Fruit fly (Drosophila melanogaster) whole organism, embryonic: ENCODE data around the gene CG5013.
A peak's percentile ranks its signal among the peaks of the same experiment; 100 is the strongest.

Experiments
- CG10147 ChIP-seq: fragments of 200-800 bp; sonication (Bioruptor generic); optimal IDR thresholded peaks from 2 replicates; lab custom pipeline; 2019; ENCODE audit warnings: missing biosample characterization, mild to moderate bottlenecking, missing genetic modification characterization, moderate library complexity
- CG11398 ChIP-seq: fragments of 200-800 bp; sonication (Bioruptor generic); optimal IDR thresholded peaks from 2 replicates; lab custom pipeline; 2016; ENCODE audit warnings: missing biosample characterization, missing genetic modification characterization
- CG12071 ChIP-seq: fragments of 200-800 bp; sonication (Bioruptor generic); optimal IDR thresholded peaks from 3 replicates; lab custom pipeline; 2018; ENCODE audit warnings: missing biosample characterization, mild to moderate bottlenecking, missing genetic modification characterization
- CG12104 ChIP-seq: fragments of 200-800 bp; sonication (Bioruptor generic); optimal IDR thresholded peaks from 3 replicates; lab custom pipeline; 2016; ENCODE audit warnings: missing biosample characterization, missing genetic modification characterization
- CG13775 ChIP-seq: fragments of 200-800 bp; sonication (Bioruptor generic); optimal IDR thresholded peaks from 3 replicates; lab custom pipeline; 2017; ENCODE audit warnings: missing biosample characterization, mild to moderate bottlenecking, missing genetic modification characterization
- CG14860 ChIP-seq: fragments of 200-800 bp; sonication (Bioruptor generic); IDR thresholded peaks from 3 replicates; pipeline ENCODE4 v1.3.6; 2022; ENCODE audit warnings: missing biosample characterization, missing genetic modification characterization; ENCODE audit not compliant: partially characterized antibody
- CG16813 ChIP-seq: fragments of 200-800 bp; sonication (Bioruptor generic); IDR thresholded peaks from 3 replicates; pipeline ENCODE4 v1.3.6; 2022; ENCODE audit warnings: missing biosample characterization, missing genetic modification characterization; ENCODE audit not compliant: partially characterized antibody
- CG17186 ChIP-seq: fragments of 200-800 bp; sonication (Bioruptor generic); optimal IDR thresholded peaks from 3 replicates; lab custom pipeline; 2017; ENCODE audit warnings: missing biosample characterization, missing genetic modification reagents, missing genetic modification characterization
- CG3163 ChIP-seq: fragments of 200-800 bp; sonication (Bioruptor generic); optimal IDR thresholded peaks from 3 replicates; lab custom pipeline; 2016; ENCODE audit warnings: missing biosample characterization, missing genetic modification characterization
- CG34376 ChIP-seq: fragments of 200-800 bp; sonication (Bioruptor generic); optimal IDR thresholded peaks from 2 replicates; lab custom pipeline; 2018; ENCODE audit warnings: missing biosample characterization, mild to moderate bottlenecking, missing genetic modification characterization
- CG4282 ChIP-seq: fragments of 200-800 bp; sonication (Bioruptor generic); optimal IDR thresholded peaks from 2 replicates; lab custom pipeline; 2016; ENCODE audit warnings: missing biosample characterization, missing genetic modification characterization
- CG43689 ChIP-seq: fragments of 200-800 bp; sonication (Bioruptor generic); IDR thresholded peaks from 2 replicates; pipeline ENCODE4 v1.3.6; 2022; ENCODE audit warnings: missing biosample characterization, missing genetic modification characterization
- CG4707 ChIP-seq: fragments of 200-800 bp; sonication (Bioruptor generic); optimal IDR thresholded peaks from 2 replicates; lab custom pipeline; 2018; ENCODE audit warnings: missing biosample characterization, mild to moderate bottlenecking, missing genetic modification characterization, moderate library complexity
- CG6813 ChIP-seq: fragments of 200-800 bp; sonication (Bioruptor generic); optimal IDR thresholded peaks from 2 replicates; lab custom pipeline; 2017; ENCODE audit warnings: missing biosample characterization, missing genetic modification characterization, mild to moderate bottlenecking, moderate library complexity, missing genetic modification reagents
- CG7357 ChIP-seq: fragments of 200-800 bp; sonication (Bioruptor generic); IDR thresholded peaks from 3 replicates; pipeline ENCODE4 v1.3.6; 2022; ENCODE audit warnings: missing biosample characterization, missing genetic modification characterization
- CG8765 ChIP-seq: fragments of 200-800 bp; sonication (Bioruptor generic); IDR thresholded peaks from 2 replicates; pipeline ENCODE4 v1.3.6; 2022; ENCODE audit warnings: missing biosample characterization, missing genetic modification characterization
- CG9215 ChIP-seq: fragments of 200-800 bp; sonication (Bioruptor generic); IDR thresholded peaks from 2 replicates; pipeline ENCODE4 v1.3.6; 2022; ENCODE audit warnings: missing biosample characterization, missing genetic modification characterization
- CG9437 ChIP-seq: fragments of 200-800 bp; sonication (Bioruptor generic); optimal IDR thresholded peaks from 2 replicates; lab custom pipeline; 2018; ENCODE audit warnings: missing biosample characterization, mild to moderate bottlenecking, missing genetic modification characterization
- CG9609 ChIP-seq: fragments of 200-800 bp; sonication (Bioruptor generic); optimal IDR thresholded peaks from 3 replicates; lab custom pipeline; 2016; ENCODE audit warnings: missing biosample characterization, missing genetic modification characterization
- CHES-1-like ChIP-seq: fragments of 200-800 bp; sonication (Bioruptor generic); optimal IDR thresholded peaks from 2 replicates; lab custom pipeline; 2016; ENCODE audit warnings: missing biosample characterization, missing genetic modification characterization
- Doc2 ChIP-seq: fragments of 200-800 bp; sonication (Bioruptor generic); IDR thresholded peaks from 2 replicates; pipeline ENCODE4 v1.3.6; 2022; ENCODE audit warnings: missing biosample characterization, missing genetic modification characterization
- Elba2 ChIP-seq: fragments of 200-800 bp; sonication (Bioruptor generic); optimal IDR thresholded peaks from 3 replicates; lab custom pipeline; 2016; ENCODE audit warnings: missing biosample characterization, missing genetic modification characterization
- HLH3B ChIP-seq: fragments of 200-800 bp; sonication (Bioruptor generic); IDR thresholded peaks from 2 replicates; pipeline ENCODE4 v1.3.6; 2022; ENCODE audit warnings: missing biosample characterization, missing genetic modification characterization
- Hmx ChIP-seq: fragments of 200-800 bp; sonication (Bioruptor generic); optimal IDR thresholded peaks from 2 replicates; lab custom pipeline; 2016; ENCODE audit warnings: missing biosample characterization, missing genetic modification characterization
- NC2β ChIP-seq: fragments of 200-800 bp; sonication (Bioruptor generic); optimal IDR thresholded peaks from 2 replicates; lab custom pipeline; 2016; ENCODE audit warnings: missing biosample characterization, missing genetic modification characterization
- Rx ChIP-seq: fragments of 200-800 bp; sonication (Bioruptor generic); IDR thresholded peaks from 2 replicates; pipeline ENCODE4 v1.3.6; 2022; ENCODE audit warnings: missing biosample characterization, missing genetic modification characterization
- ase ChIP-seq: fragments of 200-800 bp; sonication (Bioruptor generic); IDR thresholded peaks from 3 replicates; pipeline ENCODE4 v1.3.6; 2022; ENCODE audit warnings: missing biosample characterization, missing genetic modification characterization
- bab2 ChIP-seq: fragments of 200-800 bp; sonication (Bioruptor generic); optimal IDR thresholded peaks from 2 replicates; lab custom pipeline; 2016; ENCODE audit warnings: missing biosample characterization, missing genetic modification characterization
- cad ChIP-seq: fragments of >200 bp; optimal IDR thresholded peaks from 2 replicates; lab custom pipeline; 2017; ENCODE audit warnings: missing biosample characterization, missing genetic modification characterization
- cg ChIP-seq: fragments of 200-800 bp; sonication (Bioruptor generic); optimal IDR thresholded peaks from 3 replicates; lab custom pipeline; 2019; ENCODE audit warnings: missing biosample characterization, mild to moderate bottlenecking, missing genetic modification characterization, moderate library complexity
- crol ChIP-seq: fragments of 200-800 bp; sonication (Bioruptor generic); IDR thresholded peaks from 2 replicates; pipeline ENCODE4 v1.3.6; 2022; ENCODE audit warnings: missing biosample characterization, missing genetic modification characterization
- dm ChIP-seq: fragments of 200-800 bp; sonication (Bioruptor generic); optimal IDR thresholded peaks from 3 replicates; lab custom pipeline; 2016; ENCODE audit warnings: missing biosample characterization, missing genetic modification characterization
- emc ChIP-seq: fragments of 200-800 bp; sonication (Bioruptor generic); optimal IDR thresholded peaks from 2 replicates; lab custom pipeline; 2016; ENCODE audit warnings: missing biosample characterization, missing genetic modification characterization
- en ChIP-seq: fragments of 200-800 bp; sonication (Bioruptor generic); optimal IDR thresholded peaks from 2 replicates; lab custom pipeline; 2016; ENCODE audit warnings: missing biosample characterization, missing genetic modification characterization
- fd96Cb ChIP-seq: fragments of 200-800 bp; sonication (Bioruptor generic); optimal IDR thresholded peaks from 2 replicates; lab custom pipeline; 2018; ENCODE audit warnings: missing biosample characterization, mild to moderate bottlenecking, missing genetic modification characterization, moderate library complexity
- fru ChIP-seq: fragments of >200 bp; optimal IDR thresholded peaks from 2 replicates; lab custom pipeline; 2017
- fu2 ChIP-seq: fragments of 200-800 bp; sonication (Bioruptor generic); optimal IDR thresholded peaks from 2 replicates; lab custom pipeline; 2016; ENCODE audit warnings: missing biosample characterization, missing genetic modification characterization
- grau ChIP-seq: fragments of 200-800 bp; optimal IDR thresholded peaks from 3 replicates; lab custom pipeline; 2019; ENCODE audit warnings: missing biosample characterization, mild to moderate bottlenecking, missing genetic modification characterization, moderate library complexity
- maf-S ChIP-seq: fragments of 200-800 bp; sonication (Bioruptor generic); optimal IDR thresholded peaks from 2 replicates; lab custom pipeline; 2016; ENCODE audit warnings: missing biosample characterization, missing genetic modification characterization
- mam ChIP-seq: fragments of 200-800 bp; sonication (Bioruptor generic); optimal IDR thresholded peaks from 3 replicates; lab custom pipeline; 2016; ENCODE audit warnings: missing biosample characterization, missing genetic modification characterization
- nerfin-2 ChIP-seq: fragments of 200-800 bp; sonication (Bioruptor generic); IDR thresholded peaks from 2 replicates; pipeline ENCODE4 v1.3.6; 2022; ENCODE audit warnings: missing biosample characterization, missing genetic modification characterization; ENCODE audit not compliant: partially characterized antibody
- otp ChIP-seq: fragments of 200-800 bp; sonication (Bioruptor generic); IDR thresholded peaks from 3 replicates; pipeline ENCODE4, ENCODE4 v1.3.6; 2022; ENCODE audit warnings: missing biosample characterization, missing genetic modification characterization
- pum ChIP-seq: fragments of 200-800 bp; sonication (Bioruptor generic); optimal IDR thresholded peaks from 2 replicates; lab custom pipeline; 2016; ENCODE audit warnings: missing biosample characterization, missing genetic modification characterization
- repo ChIP-seq: fragments of 200-800 bp; sonication (Bioruptor generic); optimal IDR thresholded peaks from 2 replicates; lab custom pipeline; 2016; ENCODE audit warnings: missing biosample characterization, missing genetic modification characterization
- salm ChIP-seq: fragments of 200-800 bp; sonication (Bioruptor generic); optimal IDR thresholded peaks from 2 replicates; lab custom pipeline; 2018; ENCODE audit warnings: missing biosample characterization, mild to moderate bottlenecking, missing genetic modification characterization
- sima ChIP-seq: fragments of 200-800 bp; sonication (Bioruptor generic); optimal IDR thresholded peaks from 2 replicates; lab custom pipeline; 2016; ENCODE audit warnings: missing biosample characterization, missing genetic modification characterization
- sob ChIP-seq: fragments of 200-800 bp; sonication (Bioruptor generic); IDR thresholded peaks from 2 replicates; pipeline ENCODE4 v1.3.6; 2022; ENCODE audit warnings: missing biosample characterization, missing genetic modification characterization
- sug ChIP-seq: fragments of 200-800 bp; optimal IDR thresholded peaks from 2 replicates; lab custom pipeline; 2019; ENCODE audit warnings: missing biosample characterization, mild to moderate bottlenecking, missing genetic modification characterization, moderate library complexity
- ttk ChIP-seq: fragments of 200-800 bp; sonication (Bioruptor generic); IDR thresholded peaks from 2 replicates; pipeline ENCODE4 v2.1.2; 2022; ENCODE audit warnings: missing biosample characterization, missing genetic modification characterization
- vvl ChIP-seq: fragments of 200-800 bp; sonication (Bioruptor generic); IDR thresholded peaks from 2 replicates; pipeline ENCODE4 v1.3.6; 2022; ENCODE audit warnings: missing biosample characterization, missing genetic modification characterization
- wek ChIP-seq: fragments of 200-800 bp; sonication (Bioruptor generic); optimal IDR thresholded peaks from 3 replicates; lab custom pipeline; 2018; ENCODE audit warnings: missing biosample characterization, mild to moderate bottlenecking, missing genetic modification characterization, moderate library complexity

CG5013 gene

DNA sequence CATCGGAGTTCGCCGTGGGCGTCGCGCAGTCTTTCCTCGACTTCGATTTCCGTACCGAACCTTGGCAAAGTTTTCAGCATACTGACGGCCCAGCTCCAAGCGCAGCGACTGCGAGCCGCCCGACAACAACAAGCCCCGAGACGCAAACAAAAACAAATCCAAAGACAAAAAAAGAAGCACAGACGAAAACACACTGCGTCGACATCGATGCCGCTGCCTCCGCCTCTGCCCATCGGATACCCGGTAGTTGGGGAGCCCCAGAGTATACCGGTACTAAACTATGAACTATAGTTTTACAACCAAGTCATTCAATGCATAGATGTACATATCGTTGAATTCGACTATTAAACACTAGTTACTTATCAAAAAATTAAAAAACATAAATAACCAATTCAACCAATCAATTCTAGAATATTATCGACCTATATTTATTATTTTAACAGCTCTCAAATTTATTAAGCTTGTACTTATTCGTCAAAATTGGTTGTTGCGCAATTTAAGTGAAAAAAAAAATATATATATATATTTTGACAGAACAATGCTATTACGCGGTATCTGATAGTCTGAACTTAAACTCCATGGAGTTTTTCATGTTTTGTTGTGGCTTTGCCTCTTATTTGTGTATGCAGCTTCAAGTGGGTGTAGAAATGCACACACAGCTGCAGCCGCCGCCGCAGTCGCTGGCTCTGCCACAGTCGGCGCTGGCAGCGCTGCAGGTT is 44.7 kb downstream of the CG5013 start (continued):
- TF ChIP-seq CG17186 (GFP tag; lab: Kevin White, UChicago) (peak; percentile 11), Elba2 (GFP tag; lab: Kevin White, UChicago) (no peak), CHES-1-like (GFP tag; lab: Kevin White, UChicago) (no peak), mam (GFP tag; lab: Kevin White, UChicago) (peak; percentile 25), dm (no peak), salm (tag; lab: Kevin White, UChicago) (peak; percentile 72), fu2 (no peak), fd96Cb (peak; percentile 86), HLH3B (GFP tag; lab: Robert Waterston, UW) (peak; percentile 7; the same call in 1 of the 2 replicates), grau (tag; lab: Kevin White, UChicago) (peak; percentile 73), CG12071 (no peak), wek (GFP tag; lab: Kevin White, UChicago) (no peak), CG12104 (GFP tag; lab: Kevin White, UChicago) (peak; percentile 82), CG43689 (GFP tag; lab: Robert Waterston, UW) (no peak), sug (tag; lab: Kevin White, UChicago) (no peak), CG3163 (GFP tag; lab: Kevin White, UChicago) (no peak), en (GFP tag; lab: Kevin White, UChicago) (no peak), CG16813 (GFP tag; lab: Robert Waterston, UW) (no peak), NC2β (GFP tag; lab: Kevin White, UChicago) (peak; percentile 20), CG10147 (no peak), CG13775 (GFP tag; lab: Kevin White, UChicago) (peak; percentile 70), crol (GFP tag; lab: Robert Waterston, UW) (no peak), emc (GFP tag; lab: Kevin White, UChicago) (no peak), vvl (GFP tag; lab: Robert Waterston, UW) (peak; percentile 48), CG8765 (no peak), sima (GFP tag; lab: Kevin White, UChicago) (no peak), bab2 (GFP tag; lab: Kevin White, UChicago) (peak; percentile 35), CG34376 (GFP tag; lab: Kevin White, UChicago) (no peak), sob (no peak), CG9609 (GFP tag; lab: Kevin White, UChicago) (no peak), nerfin-2 (no peak), CG4282 (no peak), CG11398 (GFP tag; lab: Kevin White, UChicago) (no peak), pum (GFP tag; lab: Kevin White, UChicago) (peak; percentile 39), maf-S (no peak), fru (lab: Kevin White, UChicago) (no peak), CG4707 (peak; percentile 10), cad (GFP tag; lab: Kevin White, UChicago) (no peak), cg (GFP tag; lab: Kevin White, UChicago) (peak; percentile 20), CG7357 (no peak), Rx (0 out of 2 replicates have a peak, but pooled peaks have one; percentile 20), CG9215 (GFP tag; lab: Robert Waterston, UW) (no peak), CG6813 (peak; percentile 58), repo (GFP tag; lab: Kevin White, UChicago) (peak; percentile 3), Doc2 (GFP tag; lab: Robert Waterston, UW) (no peak), ase (GFP tag; lab: Robert Waterston, UW) (no peak; the same call in 2 of the 3 replicates), CG14860 (GFP tag; lab: Robert Waterston, UW) (no peak), Hmx (no peak), otp (GFP tag; lab: Robert Waterston, UW) (no peak), CG9437 (GFP tag; lab: Kevin White, UChicago) (peak; percentile 85), ttk (GFP tag; lab: Robert Waterston, UW) (no peak; the same call in none of the 2 replicates)
